Worm (Caenorhabditis elegans) whole organism, young adult: ENCODE measurements around the gene C42C1.19.

ENCODE experiments used
- F22D6.2 ChIP-seq: sonication (generic microtip); optimal IDR thresholded peaks from 2 replicates; lab custom pipeline; 2016; ENCODE audit warnings: mild to moderate bottlenecking, missing genetic modification characterization, missing compliant biosample characterization
- F57A8.1 ChIP-seq: fragments of 200-800 bp; sonication (Bioruptor generic); optimal IDR thresholded peaks from 2 replicates; lab custom pipeline; 2018; ENCODE audit warnings: mild to moderate bottlenecking, missing genetic modification characterization, moderate library complexity, missing compliant biosample characterization
- akir-1 ChIP-seq: fragments of 200-800 bp; sonication (Bioruptor generic); optimal IDR thresholded peaks from 2 replicates; lab custom pipeline; 2018; ENCODE audit warnings: mild to moderate bottlenecking, missing genetic modification characterization, moderate library complexity, missing compliant biosample characterization
- attf-6 ChIP-seq: fragments of 200-800 bp; sonication (Bioruptor generic); IDR thresholded peaks from 2 replicates; pipeline ENCODE4 v1.3.6; 2022; ENCODE audit warnings: missing genetic modification reagents, missing genetic modification characterization, missing compliant biosample characterization
- hlh-12 ChIP-seq: sonication (generic microtip); optimal IDR thresholded peaks from 2 replicates; lab custom pipeline; 2016; ENCODE audit warnings: missing genetic modification characterization, missing compliant biosample characterization
- lsl-1 ChIP-seq: fragments of 200-800 bp; sonication (Bioruptor generic); optimal IDR thresholded peaks from 2 replicates; lab custom pipeline; 2018; ENCODE audit warnings: mild to moderate bottlenecking, missing genetic modification characterization, moderate library complexity, missing compliant biosample characterization
- madf-10 ChIP-seq: sonication (generic microtip); optimal IDR thresholded peaks from 2 replicates; lab custom pipeline; 2016; ENCODE audit warnings: mild to moderate bottlenecking, missing genetic modification characterization, missing compliant biosample characterization
- madf-3 ChIP-seq: fragments of 200-800 bp; sonication (Bioruptor generic); IDR thresholded peaks from 2 replicates; pipeline ENCODE4 v1.3.6; 2022; ENCODE audit warnings: missing genetic modification reagents, missing genetic modification characterization, missing compliant biosample characterization
- nhr-179 ChIP-seq: sonication (generic microtip); optimal IDR thresholded peaks from 2 replicates; lab custom pipeline; 2016; ENCODE audit warnings: mild to moderate bottlenecking, missing genetic modification characterization, missing compliant biosample characterization
- nhr-90 ChIP-seq: sonication (generic microtip); optimal IDR thresholded peaks from 2 replicates; lab custom pipeline; 2016; ENCODE audit warnings: missing genotype, mild to moderate bottlenecking, missing genetic modification characterization, missing compliant biosample characterization
- rcor-1 ChIP-seq: fragments of 200-800 bp; sonication (Bioruptor generic); IDR thresholded peaks from 2 replicates; pipeline ENCODE4 v1.3.6; 2022; ENCODE audit warnings: missing genetic modification reagents, missing genetic modification characterization, missing compliant biosample characterization
- repo-1 ChIP-seq: sonication (generic microtip); optimal IDR thresholded peaks from 2 replicates; lab custom pipeline; 2017; ENCODE audit warnings: mild to moderate bottlenecking, missing genetic modification characterization, missing compliant biosample characterization
- somi-1 ChIP-seq: fragments of 200-800 bp; sonication (Bioruptor generic); optimal IDR thresholded peaks from 2 replicates; lab custom pipeline; 2018; ENCODE audit warnings: mild to moderate bottlenecking, missing genetic modification characterization, missing compliant biosample characterization
- ztf-25 ChIP-seq: fragments of 200-800 bp; sonication (Bioruptor generic); IDR thresholded peaks from 2 replicates; pipeline ENCODE4 v1.3.6; 2022; ENCODE audit warnings: missing genetic modification reagents, missing genetic modification characterization, missing compliant biosample characterization

DNA sequence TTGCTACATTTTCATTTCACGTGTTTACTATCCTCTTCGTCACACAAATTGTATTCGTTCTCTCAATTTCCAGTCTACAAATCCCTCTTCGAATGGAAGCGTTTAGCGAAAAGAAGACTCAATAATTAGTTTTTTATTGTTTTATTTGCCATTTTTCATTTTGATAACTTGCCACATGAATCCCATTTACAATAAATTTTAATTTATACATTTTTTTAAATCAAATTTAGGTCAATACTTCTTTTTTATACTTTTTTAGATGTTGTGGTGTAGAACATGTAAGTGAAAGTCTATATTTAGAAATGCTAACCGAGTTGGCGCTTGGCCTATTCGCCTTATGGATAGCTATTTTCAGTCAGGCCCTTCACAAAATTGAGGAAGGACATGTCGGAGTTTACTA, 5.1 kb downstream of the C42C1.19 start, which contains the start of gene erl-1:
- TF ChIP-seq ztf-25 (GFP tag; lab: Robert Waterston, UW): no peak
- no peak for TF ChIP-seq nhr-179 (tag; lab: Kevin White, UChicago)
- no peak for TF ChIP-seq nhr-90
- no peak for TF ChIP-seq hlh-12
- TF ChIP-seq F22D6.2 (tag; lab: Kevin White, UChicago): no peak
- no peak for TF ChIP-seq akir-1 (GFP tag; lab: Kevin White, UChicago)
- TF ChIP-seq F57A8.1 (GFP tag; lab: Kevin White, UChicago): no peak
- no peak for TF ChIP-seq rcor-1 (GFP tag; lab: Robert Waterston, UW)
- TF ChIP-seq madf-10 (tag; lab: Kevin White, UChicago): no peak
- no peak for TF ChIP-seq repo-1
- no peak for TF ChIP-seq lsl-1 (GFP tag; lab: Kevin White, UChicago)
- no peak for TF ChIP-seq madf-3 (GFP tag; lab: Robert Waterston, UW)
- TF ChIP-seq somi-1 (GFP tag; lab: Kevin White, UChicago): no peak
- no peak for TF ChIP-seq attf-6 (GFP tag; lab: Robert Waterston, UW)
